Fruit fly (Drosophila melanogaster) whole organism, embryonic: ENCODE results near the gene Dbp21E2.

ENCODE experiments used
- B-H1 ChIP-seq: fragments of 200-800 bp; sonication (Bioruptor generic); IDR thresholded peaks from 3 replicates; pipeline ENCODE4 v1.3.6; 2022; ENCODE audit warnings: missing biosample characterization, missing genetic modification characterization
- BEAF-32 ChIP-seq: fragments of 200-800 bp; sonication (Bioruptor generic); optimal IDR thresholded peaks from 3 replicates; lab custom pipeline; 2017; ENCODE audit warnings: missing biosample characterization, missing genetic modification characterization, mild to moderate bottlenecking, moderate library complexity, missing genetic modification reagents
- Bdp1 ChIP-seq: fragments of 200-800 bp; sonication (Bioruptor generic); optimal IDR thresholded peaks from 3 replicates; lab custom pipeline; 2016; ENCODE audit warnings: missing biosample characterization, missing genetic modification characterization
- C15 ChIP-seq: fragments of 200-800 bp; sonication (Bioruptor generic); IDR thresholded peaks from 3 replicates; pipeline ENCODE4 v1.3.6; 2022; ENCODE audit warnings: missing biosample characterization, missing genetic modification characterization
- CG10462 ChIP-seq: fragments of 200-800 bp; sonication (Bioruptor generic); optimal IDR thresholded peaks from 2 replicates; lab custom pipeline; 2016; ENCODE audit warnings: missing biosample characterization, missing genetic modification characterization
- CG11398 ChIP-seq: fragments of 200-800 bp; sonication (Bioruptor generic); optimal IDR thresholded peaks from 2 replicates; lab custom pipeline; 2016; ENCODE audit warnings: missing biosample characterization, missing genetic modification characterization
- CG1233 ChIP-seq: fragments of 200-800 bp; sonication (Bioruptor generic); optimal IDR thresholded peaks from 4 replicates; lab custom pipeline; 2018; ENCODE audit warnings: missing biosample characterization, mild to moderate bottlenecking, missing genetic modification characterization
- CG12659 ChIP-seq: fragments of 200-800 bp; sonication (Bioruptor generic); optimal IDR thresholded peaks from 3 replicates; lab custom pipeline; 2017; ENCODE audit warnings: mild to moderate bottlenecking, missing biosample characterization, missing genetic modification reagents, missing genetic modification characterization
- CG15479 ChIP-seq: fragments of 200-800 bp; sonication (Bioruptor generic); optimal IDR thresholded peaks from 3 replicates; lab custom pipeline; 2019; ENCODE audit warnings: missing biosample characterization, mild to moderate bottlenecking, missing genetic modification characterization, moderate library complexity
- CG17829 ChIP-seq: fragments of 200-800 bp; optimal IDR thresholded peaks from 2 replicates; lab custom pipeline; 2019; ENCODE audit warnings: missing biosample characterization, mild to moderate bottlenecking, missing genetic modification characterization, moderate library complexity
- CG2129 ChIP-seq: fragments of 200-800 bp; sonication (Bioruptor generic); IDR thresholded peaks from 2 replicates; pipeline ENCODE4 v1.3.6; 2022; ENCODE audit warnings: missing biosample characterization, missing genetic modification characterization; ENCODE audit not compliant: partially characterized antibody
- CG2199 ChIP-seq: fragments of 200-800 bp; sonication (Bioruptor generic); IDR thresholded peaks from 3 replicates; pipeline ENCODE4 v1.3.6; 2022; ENCODE audit warnings: missing biosample characterization, missing genetic modification characterization
- CG2712 ChIP-seq: fragments of 200-800 bp; optimal IDR thresholded peaks from 3 replicates; lab custom pipeline; 2019; ENCODE audit warnings: missing biosample characterization, mild to moderate bottlenecking, missing genetic modification characterization, moderate library complexity
- CG31365 ChIP-seq: fragments of 200-800 bp; sonication (Bioruptor generic); optimal IDR thresholded peaks from 2 replicates; lab custom pipeline; 2018; ENCODE audit warnings: missing biosample characterization, mild to moderate bottlenecking, missing genetic modification characterization
- CG43689 ChIP-seq: fragments of 200-800 bp; sonication (Bioruptor generic); IDR thresholded peaks from 2 replicates; pipeline ENCODE4 v1.3.6; 2022; ENCODE audit warnings: missing biosample characterization, missing genetic modification characterization
- CG4424 ChIP-seq: fragments of 200-800 bp; sonication (Bioruptor generic); optimal IDR thresholded peaks from 3 replicates; lab custom pipeline; 2016; ENCODE audit warnings: missing biosample characterization, missing genetic modification characterization
- CG5245 ChIP-seq: fragments of 200-800 bp; sonication (Bioruptor generic); optimal IDR thresholded peaks from 3 replicates; lab custom pipeline; 2016; ENCODE audit warnings: missing biosample characterization, missing genetic modification characterization
- CG6683 ChIP-seq: fragments of 200-800 bp; sonication (Bioruptor generic); optimal IDR thresholded peaks from 2 replicates; lab custom pipeline; 2017; ENCODE audit warnings: missing biosample characterization, mild to moderate bottlenecking, missing genetic modification characterization, missing genetic modification reagents
- CG6689 ChIP-seq: fragments of 200-800 bp; sonication (Bioruptor generic); IDR thresholded peaks from 2 replicates; pipeline ENCODE4 v1.3.6; 2022; ENCODE audit warnings: missing biosample characterization, missing genetic modification characterization
- CG8089 ChIP-seq: fragments of 200-800 bp; sonication (Bioruptor generic); optimal IDR thresholded peaks from 3 replicates; lab custom pipeline; 2016; ENCODE audit warnings: missing biosample characterization, missing genetic modification characterization
- CG8290 ChIP-seq, 3 experiments: fragments of 200-800 bp; sonication (Bioruptor generic); optimal IDR thresholded peaks; 2 replicates each; lab custom pipeline; 2016 to 2019; ENCODE audit warnings: missing biosample characterization in 3 of 3, missing genetic modification characterization in 3 of 3, mild to moderate bottlenecking in 2 of 3, moderate library complexity in 1 of 3
- CG9932 ChIP-seq: fragments of 200-800 bp; sonication (Bioruptor generic); IDR thresholded peaks from 2 replicates; pipeline ENCODE4 v1.3.6; 2022; ENCODE audit warnings: missing biosample characterization, missing genetic modification characterization
- Dref ChIP-seq: fragments of 200-800 bp; sonication (Bioruptor generic); IDR thresholded peaks from 2 replicates; pipeline ENCODE4 v1.3.6; 2022; ENCODE audit warnings: missing biosample characterization, missing genetic modification characterization
- E2f1 ChIP-seq: fragments of 200-800 bp; sonication (Bioruptor generic); IDR thresholded peaks from 2 replicates; pipeline ENCODE4 v1.3.6; 2022; ENCODE audit warnings: missing biosample characterization, missing genetic modification characterization
- ERR ChIP-seq: fragments of 200-800 bp; sonication (Bioruptor generic); optimal IDR thresholded peaks from 2 replicates; lab custom pipeline; 2016; ENCODE audit warnings: missing biosample characterization, missing genetic modification characterization
- Fer2 ChIP-seq: fragments of 200-800 bp; sonication (Bioruptor generic); optimal IDR thresholded peaks from 2 replicates; lab custom pipeline; 2018; ENCODE audit warnings: missing biosample characterization, mild to moderate bottlenecking, missing genetic modification characterization, moderate library complexity
- Hmr ChIP-seq: fragments of 200-800 bp; sonication (Bioruptor generic); optimal IDR thresholded peaks from 3 replicates; lab custom pipeline; 2017; ENCODE audit warnings: mild to moderate bottlenecking, missing biosample characterization, missing genetic modification reagents, missing genetic modification characterization
- Meics ChIP-seq: fragments of 200-800 bp; sonication (Bioruptor generic); optimal IDR thresholded peaks from 2 replicates; lab custom pipeline; 2017; ENCODE audit warnings: missing biosample characterization, mild to moderate bottlenecking, missing genetic modification characterization
- Nf-YA ChIP-seq: fragments of 200-800 bp; sonication (Bioruptor generic); IDR thresholded peaks from 2 replicates; pipeline ENCODE4 v1.3.6; 2022; ENCODE audit warnings: missing biosample characterization, missing genetic modification characterization
- Nf-YC ChIP-seq: fragments of 200-800 bp; optimal IDR thresholded peaks from 3 replicates; lab custom pipeline; 2019; ENCODE audit warnings: missing biosample characterization, mild to moderate bottlenecking, missing genetic modification characterization, moderate library complexity
- Oli ChIP-seq: fragments of 200-800 bp; sonication (Bioruptor generic); optimal IDR thresholded peaks from 2 replicates; lab custom pipeline; 2018; ENCODE audit warnings: missing biosample characterization, mild to moderate bottlenecking, missing genetic modification characterization, moderate library complexity
- Ravus ChIP-seq: fragments of 200-800 bp; sonication (Bioruptor generic); IDR thresholded peaks from 2 replicates; pipeline ENCODE4 v1.3.6; 2022; ENCODE audit warnings: missing biosample characterization, missing genetic modification characterization
- ase ChIP-seq: fragments of 200-800 bp; sonication (Bioruptor generic); IDR thresholded peaks from 3 replicates; pipeline ENCODE4 v1.3.6; 2022; ENCODE audit warnings: missing biosample characterization, missing genetic modification characterization
- bigmax ChIP-seq: fragments of 200-800 bp; sonication (Bioruptor generic); optimal IDR thresholded peaks from 2 replicates; lab custom pipeline; 2018; ENCODE audit warnings: missing biosample characterization, mild to moderate bottlenecking, missing genetic modification characterization
- cas ChIP-seq: fragments of 200-800 bp; sonication (Bioruptor generic); IDR thresholded peaks from 2 replicates; pipeline ENCODE4 v1.3.6; 2022; ENCODE audit warnings: missing biosample characterization, missing genetic modification characterization
- chinmo ChIP-seq: fragments of 200-800 bp; sonication (Bioruptor generic); IDR thresholded peaks from 4 replicates; pipeline ENCODE4 v1.3.6; 2022; ENCODE audit warnings: missing biosample characterization, missing genetic modification characterization; ENCODE audit not compliant: partially characterized antibody
- crp ChIP-seq, 2 experiments: fragments of 200-800 bp; sonication (Bioruptor generic); optimal IDR thresholded peaks; 2 replicates in 1 of 2; 3 replicates in 1 of 2; lab custom pipeline; 2017; ENCODE audit warnings: missing biosample characterization in 2 of 2, missing genetic modification characterization in 2 of 2, mild to moderate bottlenecking in 1 of 2, moderate library complexity in 1 of 2
- dpn ChIP-seq, 2 experiments: fragments of 200-800 bp; sonication (Bioruptor generic); optimal IDR thresholded peaks; 3 replicates each; lab custom pipeline; 2016; ENCODE audit warnings: missing biosample characterization in 2 of 2, missing genetic modification characterization in 2 of 2
- eve ChIP-seq, 2 experiments: fragments of >200 bp; optimal IDR thresholded peaks; 2 replicates each; lab custom pipeline; 2017; ENCODE audit warnings: missing biosample characterization in 2 of 2, missing genetic modification characterization in 2 of 2
- fu2 ChIP-seq: fragments of 200-800 bp; sonication (Bioruptor generic); optimal IDR thresholded peaks from 2 replicates; lab custom pipeline; 2016; ENCODE audit warnings: missing biosample characterization, missing genetic modification characterization
- h ChIP-seq: fragments of >200 bp; optimal IDR thresholded peaks from 2 replicates; lab custom pipeline; 2017
- hbn ChIP-seq: fragments of 200-800 bp; sonication (Bioruptor generic); IDR thresholded peaks from 2 replicates; pipeline ENCODE4 v1.3.6; 2022; ENCODE audit warnings: missing biosample characterization, missing genetic modification characterization; ENCODE audit not compliant: partially characterized antibody
- otp ChIP-seq: fragments of 200-800 bp; sonication (Bioruptor generic); IDR thresholded peaks from 3 replicates; pipeline ENCODE4, ENCODE4 v1.3.6; 2022; ENCODE audit warnings: missing biosample characterization, missing genetic modification characterization
- ro ChIP-seq: fragments of 200-800 bp; sonication (Bioruptor generic); IDR thresholded peaks from 2 replicates; pipeline ENCODE4 v1.3.6; 2022; ENCODE audit warnings: missing biosample characterization, missing genetic modification characterization
- row ChIP-seq: fragments of 200-800 bp; sonication (Bioruptor generic); IDR thresholded peaks from 3 replicates; pipeline ENCODE4 v1.3.6; 2022; ENCODE audit warnings: missing biosample characterization, missing genetic modification characterization
- so ChIP-seq: fragments of 200-800 bp; sonication (Bioruptor generic); IDR thresholded peaks from 3 replicates; pipeline ENCODE4 v1.3.6; 2022; ENCODE audit warnings: missing biosample characterization, missing genetic modification characterization
- sr ChIP-seq: fragments of 200-800 bp; sonication (Bioruptor generic); IDR thresholded peaks from 3 replicates; pipeline ENCODE4 v1.3.6; 2022; ENCODE audit warnings: missing biosample characterization, missing genetic modification characterization
- ssp ChIP-seq: fragments of 200-800 bp; sonication (Bioruptor generic); IDR thresholded peaks from 2 replicates; pipeline ENCODE4 v1.3.6; 2022; ENCODE audit warnings: missing biosample characterization, missing genetic modification characterization
- zen2 ChIP-seq: fragments of 200-800 bp; sonication (Bioruptor generic); IDR thresholded peaks from 3 replicates; pipeline ENCODE4 v1.3.6; 2022; ENCODE audit warnings: missing biosample characterization, missing genetic modification characterization; ENCODE audit not compliant: partially characterized antibody

The Dbp21E2 gene

DNA sequence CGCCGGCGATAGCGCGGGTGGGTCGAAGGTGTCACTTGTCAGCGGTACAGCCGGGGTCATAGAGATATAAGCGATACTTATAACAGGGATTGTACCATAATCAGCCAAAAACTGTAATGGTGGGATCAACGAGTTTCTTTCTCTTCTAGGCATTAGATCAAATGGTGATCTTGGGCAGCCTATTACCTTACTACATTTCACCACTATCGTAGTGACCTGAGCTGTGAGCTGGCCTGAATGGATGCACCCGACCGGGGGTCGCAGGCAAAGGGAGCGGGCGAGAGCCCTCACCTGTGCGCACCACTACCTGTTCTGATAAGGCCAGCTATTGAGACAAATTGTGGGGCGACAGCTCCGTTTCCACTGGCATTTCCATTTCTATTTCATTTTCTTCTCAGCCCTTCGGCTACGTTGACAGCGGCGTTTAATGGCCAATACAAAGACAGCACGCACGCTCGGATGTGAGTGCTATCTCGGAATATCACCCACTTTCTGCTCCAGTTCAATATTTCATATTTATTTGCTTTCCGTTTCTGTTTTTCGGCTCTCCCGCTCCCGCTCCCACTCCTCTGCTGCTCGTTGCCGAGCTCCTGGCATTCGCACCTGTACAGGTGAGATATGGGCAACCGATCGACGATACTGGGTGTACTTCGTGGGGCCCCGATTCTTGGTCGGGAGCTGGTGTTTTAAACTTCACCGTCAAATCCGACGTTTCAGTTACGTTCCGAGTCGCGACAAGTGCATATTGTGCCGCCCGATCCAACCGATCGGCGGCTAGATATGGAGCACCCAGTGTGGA is 45.5 kb downstream of the Dbp21E2 start (continued):
- TF ChIP-seq CG2199 (peak; percentile 83; the same call in 1 of the 3 replicates), E2f1 (peak; percentile 82), fu2 (peak; percentile 22), Oli (tag; lab: Kevin White, UChicago) (peak; percentile 79), bigmax (GFP tag; lab: Kevin White, UChicago) (no peak), CG6689 (peak; percentile 88), ase (GFP tag; lab: Robert Waterston, UW) (peak; percentile 79), Dref (GFP tag; lab: Robert Waterston, UW) (no peak), h (no peak), CG12659 (peak; percentile 72), CG11398 (GFP tag; lab: Kevin White, UChicago) (peak; percentile 49), CG2129 (GFP tag; lab: Robert Waterston, UW) (no peak), B-H1 (GFP tag; lab: Robert Waterston, UW) (peak; percentile 73), CG17829 (peak; percentile 77), chinmo (GFP tag; lab: Robert Waterston, UW) (no peak), CG5245 (GFP tag; lab: Kevin White, UChicago) (peak; percentile 74), CG2712 (peak; percentile 87), BEAF-32 (no peak), eve (GFP tag; optimal IDR thresholded peaks at IDR 0.05; lab: Kevin White, UChicago) (no peak), CG43689 (GFP tag; lab: Robert Waterston, UW) (peak; percentile 53; the same call in 1 of the 2 replicates), Fer2 (tag; lab: Kevin White, UChicago) (no peak), row (GFP tag; lab: Robert Waterston, UW) (peak; percentile 84), CG31365 (tag; lab: Kevin White, UChicago) (peak; percentile 24), sr (GFP tag; lab: Robert Waterston, UW) (peak; percentile 66; the same call in 2 of the 3 replicates), cas (GFP tag; lab: Robert Waterston, UW) (no peak), CG9932 (GFP tag; lab: Robert Waterston, UW) (peak; percentile 40), CG6683 (GFP tag; lab: Kevin White, UChicago) (peak; percentile 50), Meics (GFP tag; lab: Kevin White, UChicago) (peak; percentile 68), zen2 (GFP tag; lab: Robert Waterston, UW) (no peak), so (GFP tag; lab: Robert Waterston, UW) (peak; percentile 83), ssp (GFP tag; lab: Robert Waterston, UW) (peak; percentile 71), Nf-YC (tag; lab: Kevin White, UChicago) (peak; percentile 23), otp (GFP tag; lab: Robert Waterston, UW) (peak; percentile 89), CG1233 (GFP tag; lab: Kevin White, UChicago) (peak; percentile 60), dpn (GFP tag; optimal IDR thresholded peaks at IDR 0.05; lab: Kevin White, UChicago) (peak; percentile 59 to 78), C15 (GFP tag; lab: Robert Waterston, UW) (peak; percentile 53; the same call in 1 of the 3 replicates), hbn (no peak), Nf-YA (GFP tag; lab: Robert Waterston, UW) (peak; percentile 81), Bdp1 (GFP tag; lab: Kevin White, UChicago) (peak; percentile 50), CG4424 (GFP tag; lab: Kevin White, UChicago) (peak; percentile 76), CG8089 (GFP tag; lab: Kevin White, UChicago) (peak; percentile 44), CG8290 (GFP tag; optimal IDR thresholded peaks at IDR 0.05; lab: Kevin White, UChicago) (no peak), CG8290 (tag; optimal IDR thresholded peaks at IDR 0.05; lab: Kevin White, UChicago) (peak in 1 of 2 experiments; percentile 89), Hmr (peak; percentile 58), crp (GFP tag; optimal IDR thresholded peaks at IDR 0.05; lab: Kevin White, UChicago) (peak in 1 of 2 experiments; percentile 23), CG10462 (peak; percentile 34), Ravus (GFP tag; lab: Robert Waterston, UW) (peak; percentile 5; the same call in 1 of the 2 replicates), CG15479 (GFP tag; lab: Kevin White, UChicago) (no peak), ERR (peak; percentile 3), ro (peak; percentile 44; the same call in 1 of the 2 replicates)
